Worm (Caenorhabditis elegans): ENCODE results near the gene idpp-13.
A peak's percentile ranks its signal among the peaks of the same experiment; 100 is the strongest.

The idpp-13 gene

DNA sequence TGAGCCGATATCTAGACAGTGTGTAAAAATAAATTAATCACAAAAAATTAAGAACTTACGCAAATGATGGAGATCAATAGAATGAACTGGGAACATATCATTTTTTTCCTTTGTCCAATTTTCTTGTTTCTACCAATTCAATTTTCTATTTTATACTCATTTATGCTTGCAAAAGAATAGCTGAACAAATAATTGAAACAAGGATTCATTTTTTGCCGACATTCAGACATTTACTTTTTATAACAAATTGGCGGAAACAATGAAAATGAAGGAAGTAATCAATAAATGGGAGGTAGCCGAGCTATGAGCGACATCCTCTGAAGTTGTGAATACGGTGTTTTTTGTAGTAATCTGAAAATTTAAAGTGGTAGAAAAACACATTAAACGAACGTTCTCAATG is at the start of gene idpp-13:
TSS of gene idpp-13 (minus strand) at position 101 of the 400 bp plus-strand sequence.
- TF ChIP-seq ztf-1 (GFP tag; conservative IDR thresholded peaks at IDR 0.05) (no peak), lsy-2 (tag; optimal IDR thresholded peaks at IDR 0.05) (no peak), alr-1 (tag; optimal IDR thresholded peaks at IDR 0.05) (no peak), mdl-1 (tag; optimal IDR thresholded peaks at IDR 0.05) (no peak), ztf-4 (tag; optimal IDR thresholded peaks at IDR 0.05) (no peak), lin-11 (tag; optimal IDR thresholded peaks at IDR 0.05) (no peak), nhr-11 (tag; optimal IDR thresholded peaks at IDR 0.05) (no peak)

DNA sequence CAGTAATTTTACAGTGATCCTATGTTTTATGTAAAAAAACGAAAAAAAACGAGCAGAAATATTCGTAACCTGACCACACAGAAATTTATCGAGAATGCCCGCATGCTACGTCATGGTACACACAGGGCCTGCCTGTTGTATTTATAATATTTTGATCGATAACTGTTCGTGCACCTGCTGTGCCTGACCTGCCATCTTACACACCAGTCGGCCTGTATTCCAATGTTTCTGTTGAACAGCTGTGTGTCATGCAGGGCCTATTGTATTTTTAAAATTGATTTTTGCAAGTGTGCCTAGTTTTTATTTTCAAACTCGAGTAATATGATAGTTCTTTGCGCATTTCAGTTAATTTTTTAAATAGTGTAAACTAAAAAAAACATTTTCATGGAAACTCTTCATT is 49.5 kb upstream of the idpp-13 start:
- TF ChIP-seq mdl-1 (tag; optimal IDR thresholded peaks at IDR 0.05) (no peak), nhr-23 (tag; optimal IDR thresholded peaks at IDR 0.05) (no peak), ZK546.5 (tag; optimal IDR thresholded peaks at IDR 0.05) (no peak), nhr-129 (tag; optimal IDR thresholded peaks at IDR 0.05) (no peak), peb-1 (tag; optimal IDR thresholded peaks at IDR 0.05) (no peak), alr-1 (tag; optimal IDR thresholded peaks at IDR 0.05) (no peak), ztf-11 (tag; optimal IDR thresholded peaks at IDR 0.05) (no peak), mab-5 (tag; optimal IDR thresholded peaks at IDR 0.05) (no peak), ceh-16 (tag; optimal IDR thresholded peaks at IDR 0.05) (no peak), sem-4 (tag; optimal IDR thresholded peaks at IDR 0.05) (no peak), nhr-21 (tag; optimal IDR thresholded peaks at IDR 0.05) (no peak), crh-2 (tag; optimal IDR thresholded peaks at IDR 0.05) (no peak)

DNA sequence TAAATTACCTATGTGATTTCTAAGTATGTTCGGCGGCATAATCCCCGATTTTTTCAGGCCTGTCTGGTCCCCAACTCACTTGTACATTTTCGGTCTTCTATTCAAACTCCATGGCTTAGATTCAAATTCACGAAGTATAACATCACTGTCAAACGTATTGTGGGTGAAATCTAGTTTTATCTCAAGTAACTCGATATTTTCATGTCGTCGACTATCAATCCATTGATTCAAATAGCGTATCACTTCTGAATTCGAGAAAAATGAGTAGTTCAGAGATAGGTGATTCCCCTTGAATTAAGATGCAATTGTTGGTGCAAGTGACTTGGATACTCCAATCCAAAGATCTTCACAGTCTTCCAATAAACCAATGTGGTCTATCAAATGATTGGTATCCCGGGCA is 47.8 kb upstream of the idpp-13 start:
- no peak for TF ChIP-seq C34F6.9 (tag; optimal IDR thresholded peaks at IDR 0.05)

DNA sequence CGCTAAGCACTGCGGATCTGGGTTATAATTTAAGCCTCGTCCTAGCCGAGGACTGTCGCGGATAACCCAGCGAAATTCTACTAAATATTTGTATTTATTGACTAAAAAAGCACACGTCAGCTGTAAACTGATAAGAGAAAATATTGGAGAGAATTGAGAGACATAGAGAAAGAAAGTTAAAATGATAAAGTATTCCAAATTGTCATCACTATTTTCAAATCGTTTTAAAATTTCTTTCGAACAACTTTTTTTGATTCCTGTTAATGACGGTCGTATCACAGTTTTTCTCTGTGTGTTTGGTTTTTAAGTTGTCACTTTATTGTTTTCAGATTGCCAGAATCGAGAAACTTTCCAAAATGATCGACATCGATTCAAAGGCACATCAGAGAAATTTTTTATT is 45.2 kb upstream of the idpp-13 start, which contains the start of gene fbxa-51:
TSS of gene fbxa-51 (plus strand) at position 322 of the 400 bp plus-strand sequence.
- TF ChIP-seq ZK546.5 (tag; optimal IDR thresholded peaks at IDR 0.05) (no peak), dmd-4 (tag; optimal IDR thresholded peaks at IDR 0.05) (no peak), fos-1 (tag; optimal IDR thresholded peaks at IDR 0.05) (peak; percentile 35)

DNA sequence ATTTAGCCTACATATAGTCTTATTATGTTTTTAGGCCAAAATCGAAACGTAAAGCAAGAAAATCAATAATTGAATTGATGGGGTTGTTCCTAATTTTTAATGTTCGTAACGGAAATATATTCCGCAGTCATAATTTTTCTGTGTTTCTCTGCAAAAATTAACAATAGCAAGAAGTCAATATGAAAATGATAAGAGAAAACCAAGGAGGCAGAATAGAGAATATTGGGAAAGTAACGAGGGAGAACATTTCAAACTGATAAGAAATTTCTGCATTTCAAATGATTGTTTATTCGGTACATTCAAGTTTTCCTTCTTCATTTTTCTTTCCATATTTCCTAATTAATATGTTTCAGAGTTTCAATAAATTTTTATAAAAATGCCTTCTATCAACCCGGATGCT is 39.2 kb upstream of the idpp-13 start, which contains the start of gene fbxa-54:
TSS of gene fbxa-54 (plus strand) at position 354 of the 400 bp plus-strand sequence.
- TF ChIP-seq fos-1 (tag; optimal IDR thresholded peaks at IDR 0.05) (peak; percentile 84), ama-1 (optimal IDR thresholded peaks at IDR 0.05) (no peak), sem-4 (tag; optimal IDR thresholded peaks at IDR 0.05) (no peak), gmeb-1 (tag; optimal IDR thresholded peaks at IDR 0.05) (peak; percentile 9)

DNA sequence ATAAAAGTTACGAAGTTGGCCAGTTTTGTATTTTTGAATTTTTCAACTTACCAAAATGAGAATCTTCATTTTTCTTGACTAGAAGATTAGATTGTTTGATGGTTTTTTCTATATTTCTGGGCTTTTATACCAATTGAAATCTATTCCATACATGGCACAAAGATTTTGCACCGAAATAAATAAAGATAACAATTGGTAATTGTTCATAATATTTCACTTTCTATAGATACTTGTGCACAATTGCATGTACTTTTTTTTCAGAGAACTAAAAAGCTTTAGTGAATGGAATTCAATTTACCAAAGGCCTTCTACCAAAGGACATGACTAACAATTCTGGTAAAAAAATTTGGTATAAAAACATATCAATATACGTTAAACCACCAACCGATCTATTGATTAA is 37.8 kb upstream of the idpp-13 start, which contains the start of the genes T12B5.15 and T12B5.14:
TSS of gene T12B5.15 (minus strand) at position 101 of the 400 bp plus-strand sequence.
TSS of gene T12B5.14 (plus strand) at position 321 of the 400 bp plus-strand sequence.
- no peak for TF ChIP-seq aly-2 (tag; optimal IDR thresholded peaks at IDR 0.05)
- TF ChIP-seq unc-55 (GFP tag; optimal IDR thresholded peaks at IDR 0.05), result no peak
- TF ChIP-seq nhr-6 (tag; optimal IDR thresholded peaks at IDR 0.05), result no peak
- TF ChIP-seq lsy-2 (tag; optimal IDR thresholded peaks at IDR 0.05), result no peak
- no peak for TF ChIP-seq C34F6.9 (tag; optimal IDR thresholded peaks at IDR 0.05)
- TF ChIP-seq skn-1 (tag; optimal IDR thresholded peaks at IDR 0.05), result no peak
- TF ChIP-seq nhr-77 (tag; optimal IDR thresholded peaks at IDR 0.05), result no peak
- TF ChIP-seq Y55F3AM.14 (GFP tag; optimal IDR thresholded peaks at IDR 0.05), result no peak
- no peak for TF ChIP-seq nhr-237 (tag; optimal IDR thresholded peaks at IDR 0.05)
- TF ChIP-seq nhr-23 (tag; optimal IDR thresholded peaks at IDR 0.05), result no peak
- TF ChIP-seq gmeb-1 (tag; optimal IDR thresholded peaks at IDR 0.05), result no peak
- no peak for TF ChIP-seq ztf-1 (GFP tag; conservative IDR thresholded peaks at IDR 0.05)
- TF ChIP-seq lin-11 (tag; optimal IDR thresholded peaks at IDR 0.05), result no peak
- no peak for TF ChIP-seq peb-1 (tag; optimal IDR thresholded peaks at IDR 0.05)

DNA sequence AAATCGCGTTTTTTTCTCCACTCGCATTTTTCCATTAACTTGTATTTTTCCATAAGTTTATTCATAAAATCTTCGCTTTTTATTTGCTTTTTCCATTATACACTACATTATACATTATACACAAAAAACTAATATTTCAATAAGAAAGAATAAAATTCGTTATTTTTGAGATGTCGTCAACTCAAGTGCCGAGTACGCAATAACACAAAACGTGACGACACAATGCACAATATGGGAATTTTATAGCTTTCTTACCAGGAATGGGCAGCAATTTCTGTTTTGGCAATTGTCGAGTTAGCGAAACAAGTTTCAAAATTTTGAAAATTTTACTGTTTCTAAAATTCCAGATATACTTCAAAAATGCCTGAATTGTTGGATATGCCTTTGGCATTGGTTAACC is 35.4 kb upstream of the idpp-13 start, which contains the start of gene fbxa-10:
TSS of gene fbxa-10 (plus strand) at position 207 of the 400 bp plus-strand sequence.
- TF ChIP-seq ceh-82 (tag; optimal IDR thresholded peaks at IDR 0.05), result no peak
- TF ChIP-seq R02D3.7 (tag; optimal IDR thresholded peaks at IDR 0.05), result no peak
- TF ChIP-seq sem-4 (tag; optimal IDR thresholded peaks at IDR 0.05), result no peak
- TF ChIP-seq fos-1 (tag; optimal IDR thresholded peaks at IDR 0.05), result no peak
- TF ChIP-seq snpc-4 (tag; optimal IDR thresholded peaks at IDR 0.05), result no peak
- TF ChIP-seq nhr-23 (tag; optimal IDR thresholded peaks at IDR 0.05), result no peak
- no peak for TF ChIP-seq dmd-4 (tag; optimal IDR thresholded peaks at IDR 0.05)
- peak; percentile 21 for TF ChIP-seq C34F6.9 (tag; optimal IDR thresholded peaks at IDR 0.05)
- TF ChIP-seq ceh-16 (tag; optimal IDR thresholded peaks at IDR 0.05), result no peak
- TF ChIP-seq gmeb-1 (tag; optimal IDR thresholded peaks at IDR 0.05), result peak; percentile 31
- TF ChIP-seq nhr-12 (tag; optimal IDR thresholded peaks at IDR 0.05), result no peak
- no peak for TF ChIP-seq unc-55 (GFP tag; optimal IDR thresholded peaks at IDR 0.05)
- TF ChIP-seq sma-9 (GFP tag; optimal IDR thresholded peaks at IDR 0.05), result no peak
- TF ChIP-seq sma-9 (tag; optimal IDR thresholded peaks at IDR 0.05), result no peak
- no peak for TF ChIP-seq ztf-1 (GFP tag; conservative IDR thresholded peaks at IDR 0.05)
